Worm (Caenorhabditis elegans): ENCODE measurements around the gene aagr-2.
A peak's percentile ranks its signal among the peaks of the same experiment; 100 is the strongest.

Gene aagr-2

ce11 chrII:4879629-4880028, 45.4 kb downstream of the aagr-2 start, which contains the start of gene gst-6:
gst-6 (plus strand) TSS chrII:4879891.
- TF ChIP-seq fos-1 (tag; optimal IDR thresholded peaks at IDR 0.05) (peak; percentile 61), skn-1 (tag; optimal IDR thresholded peaks at IDR 0.05) (peak; percentile 46), mdl-1 (tag; optimal IDR thresholded peaks at IDR 0.05) (no peak)

ce11 chrII:4876091-4876490, 49.0 kb downstream of the aagr-2 start, which contains the start of gene F11G11.13:
F11G11.13 (minus strand) TSS chrII:4876179.
- TF ChIP-seq unc-62 (GFP tag; optimal IDR thresholded peaks at IDR 0.05) (no peak), skn-1 (tag; optimal IDR thresholded peaks at IDR 0.05) (no peak), nhr-21 (tag; optimal IDR thresholded peaks at IDR 0.05) (peak; percentile 21), sma-9 (GFP tag; optimal IDR thresholded peaks at IDR 0.05) (peak; percentile 15), sma-9 (tag; optimal IDR thresholded peaks at IDR 0.05) (no peak), blmp-1 (tag; optimal IDR thresholded peaks at IDR 0.05; ENCODE audit: insufficient read depth) (peak; percentile 97), Y55F3AM.14 (GFP tag; optimal IDR thresholded peaks at IDR 0.05) (no peak), ZK546.5 (tag; optimal IDR thresholded peaks at IDR 0.05) (no peak), nhr-25 (tag; optimal IDR thresholded peaks at IDR 0.05) (peak; percentile 15), sem-4 (tag; optimal IDR thresholded peaks at IDR 0.05) (peak; percentile 33)

ce11 chrII:4874335-4874861, 50.6 kb downstream of the aagr-2 start, which contains the start of gene F11G11.15:
F11G11.15 (plus strand) TSS chrII:4874845.
- TF ChIP-seq R02D3.7 (tag; optimal IDR thresholded peaks at IDR 0.05) (no peak), skn-1 (tag; optimal IDR thresholded peaks at IDR 0.05) (no peak), nhr-21 (tag; optimal IDR thresholded peaks at IDR 0.05) (peak; percentile 32), blmp-1 (tag; optimal IDR thresholded peaks at IDR 0.05; ENCODE audit: insufficient read depth) (peak; percentile 63), nhr-25 (tag; optimal IDR thresholded peaks at IDR 0.05) (peak; percentile 40), mdl-1 (tag; optimal IDR thresholded peaks at IDR 0.05) (no peak)

ce11 chrII:4873029-4873428, 52.0 kb downstream of the aagr-2 start, which contains the start of gene col-73:
col-73 (minus strand) TSS chrII:4873129.
- TF ChIP-seq mbf-1 (tag; optimal IDR thresholded peaks at IDR 0.05), result no peak
- TF ChIP-seq nhr-77 (tag; optimal IDR thresholded peaks at IDR 0.05), result no peak
- no peak for TF ChIP-seq nhr-21 (tag; optimal IDR thresholded peaks at IDR 0.05)
- no peak for TF ChIP-seq ztf-4 (tag; optimal IDR thresholded peaks at IDR 0.05)
- no peak for TF ChIP-seq sma-9 (GFP tag; optimal IDR thresholded peaks at IDR 0.05)
- no peak for TF ChIP-seq sma-9 (tag; optimal IDR thresholded peaks at IDR 0.05)
- TF ChIP-seq mdl-1 (tag; optimal IDR thresholded peaks at IDR 0.05), result no peak
- no peak for TF ChIP-seq C34F6.9 (tag; optimal IDR thresholded peaks at IDR 0.05)
- TF ChIP-seq dmd-4 (tag; optimal IDR thresholded peaks at IDR 0.05), result no peak
- no peak for TF ChIP-seq nhr-129 (tag; optimal IDR thresholded peaks at IDR 0.05)
- TF ChIP-seq unc-55 (GFP tag; optimal IDR thresholded peaks at IDR 0.05), result no peak
- TF ChIP-seq crh-2 (tag; optimal IDR thresholded peaks at IDR 0.05), result no peak
- no peak for TF ChIP-seq nhr-237 (tag; optimal IDR thresholded peaks at IDR 0.05)
- TF ChIP-seq ztf-1 (GFP tag; conservative IDR thresholded peaks at IDR 0.05), result no peak
- TF ChIP-seq elt-1 (tag; optimal IDR thresholded peaks at IDR 0.05), result no peak

DNA sequence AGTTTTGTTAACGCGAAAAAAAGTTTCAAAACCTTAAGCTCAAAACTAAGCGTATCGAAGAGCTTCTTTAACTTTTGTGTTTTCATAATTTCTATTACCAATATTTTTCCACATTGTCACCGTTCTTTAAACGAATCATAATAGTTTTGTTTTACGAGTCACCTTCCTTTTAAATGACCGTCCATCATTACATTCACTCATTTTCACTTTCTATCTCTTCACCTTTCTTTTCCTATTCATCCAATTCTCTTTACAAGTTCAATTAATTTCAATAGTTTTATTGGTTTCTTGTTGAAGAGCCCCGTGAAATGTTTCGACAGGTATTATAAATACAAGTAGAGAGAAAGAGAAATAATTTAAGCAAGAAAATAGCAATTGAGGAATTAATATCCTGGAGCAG, 53.2 kb downstream of the aagr-2 start:
- TF ChIP-seq snpc-4 (tag; optimal IDR thresholded peaks at IDR 0.05) (no peak), blmp-1 (tag; optimal IDR thresholded peaks at IDR 0.05; ENCODE audit: insufficient read depth) (peak; percentile 53)

DNA sequence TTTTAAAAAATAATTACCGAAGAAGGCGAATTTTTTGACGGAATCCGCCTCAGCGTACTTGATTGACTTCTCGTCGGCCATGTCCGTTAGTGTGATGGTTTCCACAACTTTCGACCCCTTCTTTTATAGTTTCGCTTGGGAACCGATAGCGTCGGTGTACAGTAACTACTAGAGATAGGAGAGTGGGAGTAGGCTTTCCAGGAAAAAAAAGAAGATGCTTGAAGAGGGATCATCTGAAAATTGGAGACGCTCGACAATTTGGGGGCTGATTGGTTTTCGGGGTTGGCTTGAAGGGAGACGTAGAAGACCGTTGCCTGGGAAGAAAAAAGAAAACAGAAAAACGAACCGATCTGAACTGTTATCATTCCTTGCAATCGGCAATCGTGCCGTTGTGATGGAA, 54.4 kb downstream of the aagr-2 start, which contains the start of gene col-20:
col-20 (minus strand) TSS at position 101 of the 400 bp plus-strand sequence.
- TF ChIP-seq unc-39 (tag; optimal IDR thresholded peaks at IDR 0.05) (no peak), nhr-21 (tag; optimal IDR thresholded peaks at IDR 0.05) (no peak), snpc-4 (tag; optimal IDR thresholded peaks at IDR 0.05) (no peak), unc-62 (GFP tag; optimal IDR thresholded peaks at IDR 0.05) (no peak), ztf-1 (GFP tag; conservative IDR thresholded peaks at IDR 0.05) (no peak), mab-5 (tag; optimal IDR thresholded peaks at IDR 0.05) (no peak), ztf-4 (tag; optimal IDR thresholded peaks at IDR 0.05) (no peak), sma-3 (GFP tag; optimal IDR thresholded peaks at IDR 0.05) (no peak), ceh-82 (tag; optimal IDR thresholded peaks at IDR 0.05) (no peak), C34F6.9 (tag; optimal IDR thresholded peaks at IDR 0.05) (no peak), ZK546.5 (tag; optimal IDR thresholded peaks at IDR 0.05) (no peak), skn-1 (tag; optimal IDR thresholded peaks at IDR 0.05) (no peak), Y55F3AM.14 (GFP tag; optimal IDR thresholded peaks at IDR 0.05) (no peak), aly-2 (tag; optimal IDR thresholded peaks at IDR 0.05) (no peak), nhr-237 (tag; optimal IDR thresholded peaks at IDR 0.05) (no peak)
